Worm (Caenorhabditis elegans) whole organism, early embryonic: Measurements from ENCODE around the gene W04E12.2.

Experiments
- B0310.2 ChIP-seq: sonication (generic microtip); optimal IDR thresholded peaks from 2 replicates; lab custom pipeline; 2016; ENCODE audit warnings: mild to moderate bottlenecking, missing genetic modification characterization, missing compliant biosample characterization
- F13C5.2 ChIP-seq: sonication (generic microtip); optimal IDR thresholded peaks from 2 replicates; lab custom pipeline; 2017; ENCODE audit warnings: mild to moderate bottlenecking, missing genetic modification characterization, inconsistent platforms, missing compliant biosample characterization
- aly-1 ChIP-seq: sonication (generic microtip); optimal IDR thresholded peaks from 2 replicates; lab custom pipeline; 2016; ENCODE audit warnings: missing genetic modification characterization, missing compliant biosample characterization
- ama-1 ChIP-seq: fragments of 150-350 bp; optimal IDR thresholded peaks from 2 replicates; lab custom pipeline; 2014
- ceh-13 ChIP-seq: fragments of 200-800 bp; sonication (Bioruptor generic); optimal IDR thresholded peaks from 2 replicates; lab custom pipeline; 2018; ENCODE audit warnings: mild to moderate bottlenecking, missing genetic modification characterization, missing compliant biosample characterization
- flt-1 ChIP-seq: fragments of 200-800 bp; sonication (Bioruptor generic); IDR thresholded peaks from 2 replicates; pipeline ENCODE4 v1.3.6; 2022; ENCODE audit warnings: missing genetic modification characterization, missing compliant biosample characterization
- hmg-4 ChIP-seq: fragments of 200-800 bp; sonication (Bioruptor generic); optimal IDR thresholded peaks from 2 replicates; lab custom pipeline; 2018; ENCODE audit warnings: mild to moderate bottlenecking, missing genetic modification characterization, missing compliant biosample characterization
- pes-1 ChIP-seq: fragments of 200-800 bp; sonication (Bioruptor generic); IDR thresholded peaks from 2 replicates; pipeline ENCODE4 v1.3.6; 2022; ENCODE audit warnings: missing genetic modification reagents, missing genetic modification characterization, missing compliant biosample characterization
- sea-1 ChIP-seq: fragments of 200-800 bp; sonication (Bioruptor generic); conservative IDR thresholded peaks from 2 replicates; pipeline ENCODE4 v1.3.6; 2022; ENCODE audit warnings: missing genetic modification characterization, missing compliant biosample characterization
- tbx-11 ChIP-seq: fragments of 200-800 bp; sonication (Bioruptor generic); IDR thresholded peaks from 2 replicates; pipeline ENCODE4 v1.3.6; 2022; ENCODE audit warnings: missing genetic modification characterization, missing compliant biosample characterization
- tbx-37 ChIP-seq: fragments of 200-800 bp; sonication (Bioruptor generic); conservative IDR thresholded peaks from 2 replicates; pipeline ENCODE4 v1.3.6; 2022; ENCODE audit warnings: missing genetic modification reagents, missing genetic modification characterization, missing compliant biosample characterization

DNA sequence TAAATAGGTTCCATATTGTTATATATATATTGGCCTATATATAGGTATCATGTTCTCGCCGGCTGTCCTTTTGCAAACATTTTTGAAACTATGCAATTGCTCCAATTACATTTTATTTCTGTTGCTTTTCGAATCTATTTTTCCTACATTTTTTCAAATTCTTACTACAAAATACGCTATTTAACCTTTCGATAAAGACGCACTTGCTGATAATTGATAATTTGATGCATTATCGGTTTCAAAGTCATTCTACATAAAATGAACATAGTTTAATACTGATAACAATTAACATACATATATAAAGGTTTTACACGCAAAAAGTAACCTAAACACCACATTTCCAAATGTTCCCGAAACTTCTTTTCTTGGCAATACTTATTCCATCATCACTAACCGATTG, 47.4 kb upstream of the W04E12.2 start, which contains the start of gene clec-258:
- TF ChIP-seq ama-1 (lab: Kevin White, UChicago), result no peak
- no peak for TF ChIP-seq sea-1
- no peak for TF ChIP-seq pes-1 (GFP tag; lab: Robert Waterston, UW)
- TF ChIP-seq tbx-11 (GFP tag; lab: Robert Waterston, UW), result no peak
- no peak for TF ChIP-seq tbx-37 (GFP tag; lab: Robert Waterston, UW)
- TF ChIP-seq ceh-13 (GFP tag; lab: Kevin White, UChicago), result no peak
- TF ChIP-seq aly-1 (tag; lab: Kevin White, UChicago), result no peak
- TF ChIP-seq F13C5.2 (tag; lab: Kevin White, UChicago), result no peak
- TF ChIP-seq B0310.2, result no peak
- TF ChIP-seq hmg-4 (GFP tag; lab: Kevin White, UChicago), result no peak
- TF ChIP-seq flt-1, result no peak
